Worm (Caenorhabditis elegans) whole organism, young adult: ENCODE measurements around the gene T06E8.8.

Source experiments
- bed-1 ChIP-seq: fragments of 200-800 bp; sonication (Bioruptor generic); IDR thresholded peaks from 2 replicates; pipeline ENCODE4 v1.3.6; 2022; ENCODE audit warnings: missing genetic modification reagents, missing genetic modification characterization, missing compliant biosample characterization
- lag-1 ChIP-seq: fragments of 200-800 bp; sonication (Bioruptor generic); IDR thresholded peaks from 2 replicates; pipeline ENCODE4 v1.3.6; 2022; ENCODE audit warnings: missing genetic modification reagents, missing genetic modification characterization, missing compliant biosample characterization
- lin-54 ChIP-seq: fragments of 200-800 bp; sonication (Bioruptor generic); optimal IDR thresholded peaks from 2 replicates; lab custom pipeline; 2018; ENCODE audit warnings: mild to moderate bottlenecking, missing genetic modification characterization, missing compliant biosample characterization
- nhr-90 ChIP-seq: sonication (generic microtip); optimal IDR thresholded peaks from 2 replicates; lab custom pipeline; 2016; ENCODE audit warnings: missing genotype, mild to moderate bottlenecking, missing genetic modification characterization, missing compliant biosample characterization
- sea-2 ChIP-seq: fragments of 200-800 bp; sonication (Bioruptor generic); IDR thresholded peaks from 2 replicates; pipeline ENCODE4 v1.3.6; 2022; ENCODE audit warnings: missing genetic modification characterization, missing compliant biosample characterization
- snpc-4 ChIP-seq, 5 experiments: fragments of 150-350 bp in 1 of 5; sonication (generic microtip) in 4 of 5; optimal IDR thresholded peaks; 2 replicates each; lab custom pipeline; 2014 to 2018; ENCODE audit warnings: missing genetic modification characterization in 5 of 5, missing biosample characterization in 3 of 5, antibody characterized with exemption in 2 of 5, mild to moderate bottlenecking in 2 of 5, missing compliant biosample characterization in 2 of 5, missing genotype in 2 of 5, moderate library complexity in 2 of 5, missing genetic modification reagents in 1 of 5

- TF ChIP-seq bed-1 (GFP tag; lab: Robert Waterston, UW) (no peak), lin-54 (no peak), sea-2 (no peak), lag-1 (GFP tag; lab: Robert Waterston, UW) (no peak), nhr-90 (tag; lab: Kevin White, UChicago) (no peak), snpc-4 (GFP tag; optimal IDR thresholded peaks at IDR 0.05; lab: Kevin White, UChicago) (no peak), snpc-4 (tag; optimal IDR thresholded peaks at IDR 0.05; lab: Kevin White, UChicago) (no peak)
Observed at ce11 chrV:10090461-10090860, 46.9 kb downstream of the T06E8.8 start, which contains the start of gene R04B5.7.
